Worm (Caenorhabditis elegans): ENCODE data around the gene map-1.

DNA sequence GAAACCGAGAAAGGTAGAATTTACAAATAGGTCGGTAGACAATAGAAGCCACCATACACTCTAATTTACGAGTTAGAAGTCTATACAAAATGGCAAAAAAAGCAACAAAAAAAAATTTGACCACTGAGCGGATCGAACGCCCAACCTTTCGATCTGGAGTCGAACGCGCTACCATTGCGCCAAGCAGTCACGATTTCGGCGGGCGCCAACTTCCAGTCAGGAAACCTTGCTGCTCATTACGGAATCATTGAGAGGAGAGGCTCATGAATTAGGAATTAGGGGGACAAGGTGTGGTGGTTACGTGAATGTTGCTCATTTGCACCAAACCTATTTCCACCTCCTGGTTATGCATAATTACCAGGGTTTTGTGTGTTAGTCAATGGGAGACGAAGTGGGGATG, 4.9 kb downstream of the map-1 start:
- TF ChIP-seq mdl-1 (tag; optimal IDR thresholded peaks at IDR 0.05), result no peak
- no peak for TF ChIP-seq lin-11 (tag; optimal IDR thresholded peaks at IDR 0.05)
- TF ChIP-seq nhr-237 (tag; optimal IDR thresholded peaks at IDR 0.05), result no peak
- TF ChIP-seq unc-39 (tag; optimal IDR thresholded peaks at IDR 0.05), result no peak

All from whole organism, L2 larva.